Worm (Caenorhabditis elegans) whole organism, L2 larva: ENCODE measurements around the gene cyn-3.

ENCODE experiments used
- ZK546.5 ChIP-seq: sonication (generic microtip); optimal IDR thresholded peaks from 2 replicates; lab custom pipeline; 2017; ENCODE audit warnings: missing biosample characterization, missing genetic modification characterization
- ama-1 ChIP-seq: fragments of 150-350 bp; optimal IDR thresholded peaks from 2 replicates; lab custom pipeline; 2018; ENCODE audit warnings: inconsistent platforms
- egl-27 ChIP-seq: sonication (generic microtip); optimal IDR thresholded peaks from 3 replicates; lab custom pipeline; 2017; ENCODE audit warnings: missing biosample characterization, missing genetic modification reagents, missing genetic modification characterization
- lin-13 ChIP-seq: fragments of 150-350 bp; optimal IDR thresholded peaks from 2 replicates; lab custom pipeline; 2014; ENCODE audit warnings: missing biosample characterization, missing genetic modification reagents, missing genetic modification characterization
- nhr-12 ChIP-seq: fragments of 150-350 bp; optimal IDR thresholded peaks from 2 replicates; lab custom pipeline; 2014; ENCODE audit warnings: missing biosample characterization, missing genetic modification characterization
- skn-1 ChIP-seq: sonication (generic microtip); optimal IDR thresholded peaks from 2 replicates; lab custom pipeline; 2017; ENCODE audit warnings: missing biosample characterization, missing genetic modification characterization
- snpc-4 ChIP-seq: fragments of 150-350 bp; optimal IDR thresholded peaks from 2 replicates; lab custom pipeline; 2014; ENCODE audit warnings: missing biosample characterization, missing genetic modification characterization
- unc-62 ChIP-seq: fragments of 150-350 bp; optimal IDR thresholded peaks from 2 replicates; lab custom pipeline; 2014; ENCODE audit warnings: missing biosample characterization, missing genetic modification reagents, missing genetic modification characterization
- ztf-1 ChIP-seq: fragments of 200-800 bp; sonication (Bioruptor generic); conservative IDR thresholded peaks from 2 replicates; pipeline ENCODE4 v1.3.6; 2022; ENCODE audit warnings: missing genetic modification characterization, missing compliant biosample characterization

DNA sequence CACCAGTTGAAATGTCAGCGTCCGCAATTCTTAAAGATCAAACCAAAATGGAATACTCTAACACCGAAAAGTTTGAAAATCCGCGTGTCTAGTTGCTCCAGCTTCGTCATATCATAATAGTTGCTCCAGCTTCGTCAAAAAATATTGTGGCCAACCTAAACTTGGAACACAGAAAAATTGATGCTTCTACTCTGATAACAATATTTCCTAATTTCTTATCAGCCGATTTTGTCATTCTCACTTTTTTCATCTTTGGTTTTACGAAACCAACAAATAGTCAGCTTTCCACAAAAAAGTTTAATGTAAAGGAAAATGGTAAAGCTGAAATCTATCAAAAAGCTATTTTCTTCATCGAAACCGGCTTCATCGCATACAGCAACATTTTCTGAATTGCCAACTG lies 7.3 kb upstream of the cyn-3 start, which contains the start of gene fbxa-84:
- TF ChIP-seq lin-13 (GFP tag; lab: Kevin White, UChicago) = no peak
- no peak for TF ChIP-seq egl-27 (tag; lab: Kevin White, UChicago)
- TF ChIP-seq ZK546.5 = no peak
- TF ChIP-seq ama-1 = no peak
- no peak for TF ChIP-seq unc-62
- no peak for TF ChIP-seq snpc-4
- no peak for TF ChIP-seq skn-1 (tag; lab: Kevin White, UChicago)
- no peak for TF ChIP-seq nhr-12 (tag; lab: Kevin White, UChicago)
- no peak for TF ChIP-seq ztf-1 (GFP tag; lab: Robert Waterston, UW)
